Worm (Caenorhabditis elegans) whole organism, young adult: ENCODE results near the gene F13H8.2.

Experiments
- B0336.3 ChIP-seq: fragments of 200-800 bp; sonication (Bioruptor generic); IDR thresholded peaks from 2 replicates; pipeline ENCODE4 v1.3.6; 2022; ENCODE audit warnings: missing genetic modification characterization, missing compliant biosample characterization
- C06A6.2 ChIP-seq: fragments of 200-800 bp; sonication (Bioruptor generic); conservative IDR thresholded peaks from 2 replicates; pipeline ENCODE4 v1.3.6; 2022; ENCODE audit warnings: missing genetic modification characterization, missing compliant biosample characterization
- F23B12.7 ChIP-seq: sonication (generic microtip); optimal IDR thresholded peaks from 2 replicates; lab custom pipeline; 2017; ENCODE audit warnings: missing genetic modification characterization, mild to moderate bottlenecking, missing compliant biosample characterization, antibody characterized with exemption, moderate library complexity; ENCODE audit not compliant: insufficient read depth
- F39B2.1 ChIP-seq: fragments of 200-800 bp; sonication (Bioruptor generic); IDR thresholded peaks from 2 replicates; pipeline ENCODE4 v1.3.6; 2022; ENCODE audit warnings: missing genetic modification reagents, missing genetic modification characterization, missing compliant biosample characterization
- F57C9.4 ChIP-seq: sonication (generic microtip); optimal IDR thresholded peaks from 2 replicates; lab custom pipeline; 2017; ENCODE audit warnings: mild to moderate bottlenecking, missing genetic modification characterization, missing compliant biosample characterization
- K11D2.4 ChIP-seq: fragments of 200-800 bp; sonication (Bioruptor generic); IDR thresholded peaks from 2 replicates; pipeline ENCODE4 v1.3.6; 2022; ENCODE audit warnings: missing genetic modification reagents, missing genetic modification characterization, missing compliant biosample characterization
- Y53F4B.3 ChIP-seq: fragments of 200-800 bp; sonication (Bioruptor generic); IDR thresholded peaks from 2 replicates; pipeline ENCODE4 v1.3.6; 2022; ENCODE audit warnings: missing genetic modification reagents, missing genetic modification characterization, missing compliant biosample characterization
- Y95B8A.8 ChIP-seq: fragments of 200-800 bp; sonication (Bioruptor generic); IDR thresholded peaks from 2 replicates; pipeline ENCODE4 v1.3.6; 2022; ENCODE audit warnings: missing genetic modification reagents, missing genetic modification characterization, missing compliant biosample characterization
- akir-1 ChIP-seq: fragments of 200-800 bp; sonication (Bioruptor generic); optimal IDR thresholded peaks from 2 replicates; lab custom pipeline; 2018; ENCODE audit warnings: mild to moderate bottlenecking, missing genetic modification characterization, moderate library complexity, missing compliant biosample characterization
- attf-3 ChIP-seq: fragments of 200-800 bp; sonication (Bioruptor generic); conservative IDR thresholded peaks from 2 replicates; pipeline ENCODE4 v1.3.6; 2022; ENCODE audit warnings: missing genetic modification reagents, missing genetic modification characterization, missing compliant biosample characterization
- bed-2 ChIP-seq: fragments of 200-800 bp; sonication (Bioruptor generic); IDR thresholded peaks from 2 replicates; pipeline ENCODE4 v1.3.6; 2022; ENCODE audit warnings: missing genetic modification reagents, missing genetic modification characterization, missing compliant biosample characterization
- cebp-1 ChIP-seq, 2 experiments: fragments of 200-800 bp in 1 of 2; sonication (Bioruptor generic) in 1 of 2; sonication (generic microtip) in 1 of 2; IDR thresholded peaks in 1 of 2; optimal IDR thresholded peaks in 1 of 2; 2 replicates each; pipeline versions ENCODE4 v1.3.6 to Lab custom; 2017 to 2022; ENCODE audit warnings: missing compliant biosample characterization in 2 of 2, missing genetic modification characterization in 2 of 2, mild to moderate bottlenecking in 1 of 2, missing genetic modification reagents in 1 of 2, moderate library complexity in 1 of 2
- ceh-100 ChIP-seq: fragments of 200-800 bp; sonication (Bioruptor generic); IDR thresholded peaks from 2 replicates; pipeline ENCODE4 v1.3.6; 2022; ENCODE audit warnings: missing genetic modification reagents, missing genetic modification characterization, missing compliant biosample characterization
- ceh-58 ChIP-seq: fragments of 200-800 bp; sonication (Bioruptor generic); IDR thresholded peaks from 2 replicates; pipeline ENCODE4 v1.3.6; 2022; ENCODE audit warnings: missing genetic modification characterization, missing compliant biosample characterization
- ceh-79 ChIP-seq: sonication (generic microtip); optimal IDR thresholded peaks from 2 replicates; lab custom pipeline; 2017; ENCODE audit warnings: mild to moderate bottlenecking, missing genetic modification characterization, missing compliant biosample characterization
- chd-7 ChIP-seq: sonication (generic microtip); optimal IDR thresholded peaks from 2 replicates; lab custom pipeline; 2016; ENCODE audit warnings: mild to moderate bottlenecking, missing genetic modification characterization, moderate library complexity, missing compliant biosample characterization
- efl-1 ChIP-seq: fragments of 150-350 bp; optimal IDR thresholded peaks from 2 replicates; lab custom pipeline; 2014; ENCODE audit warnings: missing biosample characterization, missing genetic modification reagents, missing genetic modification characterization
- egl-18 ChIP-seq: fragments of 200-800 bp; sonication (Bioruptor generic); IDR thresholded peaks from 2 replicates; pipeline ENCODE4 v1.3.6; 2022; ENCODE audit warnings: missing genetic modification reagents, missing genetic modification characterization, missing compliant biosample characterization
- fkh-3 ChIP-seq: sonication (generic microtip); optimal IDR thresholded peaks from 2 replicates; lab custom pipeline; 2016; ENCODE audit warnings: mild to moderate bottlenecking, missing genetic modification characterization, missing compliant biosample characterization
- gei-17 ChIP-seq: fragments of 200-800 bp; sonication (Bioruptor generic); optimal IDR thresholded peaks from 2 replicates; lab custom pipeline; 2018; ENCODE audit warnings: mild to moderate bottlenecking, missing genetic modification characterization, missing compliant biosample characterization
- hlh-26 ChIP-seq: fragments of 200-800 bp; sonication (Bioruptor generic); conservative IDR thresholded peaks from 2 replicates; pipeline ENCODE4 v1.3.6; 2022; ENCODE audit warnings: missing genetic modification reagents, missing genetic modification characterization, missing compliant biosample characterization
- hmg-1.2 ChIP-seq: fragments of 200-800 bp; sonication (Bioruptor generic); IDR thresholded peaks from 2 replicates; pipeline ENCODE4 v1.3.6; 2022; ENCODE audit warnings: missing genetic modification reagents, missing genetic modification characterization, missing compliant biosample characterization
- hsf-1 ChIP-seq: fragments of 200-800 bp; sonication (Bioruptor generic); IDR thresholded peaks from 2 replicates; pipeline ENCODE4 v1.3.6; 2022; ENCODE audit warnings: missing genetic modification reagents, missing genetic modification characterization, missing compliant biosample characterization
- let-607 ChIP-seq, 2 experiments: fragments of 200-800 bp in 1 of 2; sonication (Bioruptor generic) in 1 of 2; sonication (generic microtip) in 1 of 2; optimal IDR thresholded peaks; 2 replicates each; lab custom pipeline; 2016 to 2018; ENCODE audit warnings: mild to moderate bottlenecking in 2 of 2, missing compliant biosample characterization in 2 of 2, missing genetic modification characterization in 2 of 2, moderate library complexity in 2 of 2, missing genotype in 1 of 2
- lin-26 ChIP-seq: fragments of 200-800 bp; sonication (Bioruptor generic); IDR thresholded peaks from 2 replicates; pipeline ENCODE4 v1.3.6; 2022; ENCODE audit warnings: missing genetic modification reagents, missing genetic modification characterization, missing compliant biosample characterization
- lin-35 ChIP-seq, 3 experiments: fragments of 150-350 bp in 2 of 3; sonication (generic microtip) in 1 of 3; optimal IDR thresholded peaks; 2 replicates each; lab custom pipeline; 2014 to 2018; ENCODE audit warnings: missing biosample characterization in 3 of 3, missing genetic modification characterization in 3 of 3, missing genetic modification reagents in 3 of 3
- lsy-27 ChIP-seq: sonication (generic microtip); optimal IDR thresholded peaks from 2 replicates; lab custom pipeline; 2017; ENCODE audit warnings: missing genetic modification characterization, mild to moderate bottlenecking, missing compliant biosample characterization, antibody characterized with exemption, missing genotype, borderline replicate concordance; ENCODE audit not compliant: insufficient read depth
- madf-8 ChIP-seq: fragments of 200-800 bp; sonication (Bioruptor generic); conservative IDR thresholded peaks from 2 replicates; pipeline ENCODE4 v1.3.6; 2022; ENCODE audit warnings: missing genetic modification reagents, missing genetic modification characterization, missing compliant biosample characterization
- nfya-1 ChIP-seq: sonication (generic microtip); optimal IDR thresholded peaks from 2 replicates; lab custom pipeline; 2017; ENCODE audit warnings: antibody characterized with exemption, missing compliant biosample characterization, missing genetic modification characterization, borderline replicate concordance; ENCODE audit not compliant: insufficient read depth
- nhr-179 ChIP-seq: sonication (generic microtip); optimal IDR thresholded peaks from 2 replicates; lab custom pipeline; 2016; ENCODE audit warnings: mild to moderate bottlenecking, missing genetic modification characterization, missing compliant biosample characterization
- nhr-80 ChIP-seq: sonication (generic microtip); optimal IDR thresholded peaks from 2 replicates; lab custom pipeline; 2016; ENCODE audit warnings: missing genetic modification characterization, missing compliant biosample characterization
- pha-4 ChIP-seq: fragments of 150-350 bp; sonication (generic microtip); optimal IDR thresholded peaks from 2 replicates; lab custom pipeline; 2014; ENCODE audit warnings: missing biosample characterization, missing genetic modification reagents, missing genetic modification characterization
- repo-1 ChIP-seq: sonication (generic microtip); optimal IDR thresholded peaks from 2 replicates; lab custom pipeline; 2017; ENCODE audit warnings: mild to moderate bottlenecking, missing genetic modification characterization, missing compliant biosample characterization
- rpc-1 ChIP-seq, 2 experiments: fragments of 150-350 bp in 1 of 2; sonication (generic microtip) in 1 of 2; optimal IDR thresholded peaks; 2 replicates each; lab custom pipeline; 2014 to 2018; ENCODE audit warnings: missing biosample characterization in 1 of 2, missing genetic modification characterization in 1 of 2, missing genetic modification reagents in 1 of 2, missing genotype in 1 of 2
- sea-2 ChIP-seq: fragments of 200-800 bp; sonication (Bioruptor generic); IDR thresholded peaks from 2 replicates; pipeline ENCODE4 v1.3.6; 2022; ENCODE audit warnings: missing genetic modification characterization, missing compliant biosample characterization
- snpc-1.3 ChIP-seq: sonication (generic microtip); optimal IDR thresholded peaks from 2 replicates; lab custom pipeline; 2017; ENCODE audit warnings: missing genetic modification characterization, mild to moderate bottlenecking, missing compliant biosample characterization, antibody characterized with exemption, moderate library complexity, missing genotype, missing genetic modification reagents; ENCODE audit not compliant: insufficient read depth
- tbp1 ChIP-seq: fragments of 200-800 bp; sonication (Bioruptor generic); optimal IDR thresholded peaks from 2 replicates; lab custom pipeline; 2018; ENCODE audit warnings: mild to moderate bottlenecking, missing genetic modification characterization, missing compliant biosample characterization
- tbx-9 ChIP-seq: sonication (generic microtip); optimal IDR thresholded peaks from 2 replicates; lab custom pipeline; 2016; ENCODE audit warnings: borderline replicate concordance, missing genetic modification characterization, inconsistent platforms, missing compliant biosample characterization
- unc-130 ChIP-seq: sonication (generic microtip); optimal IDR thresholded peaks from 2 replicates; lab custom pipeline; 2016; ENCODE audit warnings: missing genetic modification reagents, missing genetic modification characterization, missing compliant biosample characterization
- zim-3 ChIP-seq: sonication (generic microtip); optimal IDR thresholded peaks from 2 replicates; lab custom pipeline; 2017; ENCODE audit warnings: mild to moderate bottlenecking, missing genetic modification characterization, moderate library complexity, missing compliant biosample characterization
- ztf-22 ChIP-seq: fragments of 200-800 bp; sonication (Bioruptor generic); optimal IDR thresholded peaks from 2 replicates; lab custom pipeline; 2018; ENCODE audit warnings: mild to moderate bottlenecking, missing genetic modification characterization, moderate library complexity, missing compliant biosample characterization
- ztf-25 ChIP-seq: fragments of 200-800 bp; sonication (Bioruptor generic); IDR thresholded peaks from 2 replicates; pipeline ENCODE4 v1.3.6; 2022; ENCODE audit warnings: missing genetic modification reagents, missing genetic modification characterization, missing compliant biosample characterization
- ztf-26 ChIP-seq: sonication (generic microtip); optimal IDR thresholded peaks from 2 replicates; lab custom pipeline; 2017; ENCODE audit warnings: missing genetic modification characterization, missing compliant biosample characterization

F13H8.2 gene

ce11 chrII:6222558-6222957 lies 47.6 kb upstream of the F13H8.2 start, which contains the start of gene C30B5.6 (continued):
- no peak for TF ChIP-seq madf-8

DNA sequence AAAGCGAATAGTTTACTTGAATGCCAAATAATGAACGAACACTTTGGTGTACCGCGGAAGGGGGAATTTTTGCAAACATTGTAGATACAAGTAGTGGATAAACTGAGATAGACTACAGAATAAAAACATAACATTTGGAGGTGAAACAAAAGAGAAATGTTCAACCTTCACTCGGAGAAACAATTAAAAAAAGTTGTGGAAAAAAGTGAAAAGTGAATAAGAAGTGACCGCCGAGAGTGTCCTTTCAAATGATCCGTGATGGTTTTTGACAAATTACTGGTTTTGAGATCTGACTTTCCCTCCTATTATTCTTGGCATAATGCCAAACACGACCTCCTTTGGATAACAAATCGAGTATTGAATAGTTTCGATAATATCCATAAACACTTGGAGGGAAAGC lies 46.4 kb upstream of the F13H8.2 start:
- TF ChIP-seq egl-18 (GFP tag; lab: Robert Waterston, UW): no peak
- no peak for TF ChIP-seq sea-2 (GFP tag; lab: Robert Waterston, UW)
- no peak for TF ChIP-seq gei-17
- TF ChIP-seq F23B12.7 (tag; lab: Kevin White, UChicago): no peak
- TF ChIP-seq hlh-26 (GFP tag; lab: Robert Waterston, UW): no peak
- TF ChIP-seq cebp-1 (GFP tag; IDR thresholded peaks at IDR 0.05; lab: Robert Waterston, UW): no peak
- no peak for TF ChIP-seq cebp-1 (tag; optimal IDR thresholded peaks at IDR 0.05; lab: Kevin White, UChicago)
- TF ChIP-seq snpc-1.3 (tag; lab: Kevin White, UChicago): no peak
- TF ChIP-seq pha-4 (tag; lab: Kevin White, UChicago): no peak
- TF ChIP-seq ztf-26 (tag; lab: Kevin White, UChicago): no peak
- no peak for TF ChIP-seq B0336.3
- no peak for TF ChIP-seq C06A6.2
- no peak for TF ChIP-seq ceh-79 (tag; lab: Kevin White, UChicago)
- no peak for TF ChIP-seq nhr-179
- no peak for TF ChIP-seq Y53F4B.3
- no peak for TF ChIP-seq ceh-100 (GFP tag; lab: Robert Waterston, UW)

DNA sequence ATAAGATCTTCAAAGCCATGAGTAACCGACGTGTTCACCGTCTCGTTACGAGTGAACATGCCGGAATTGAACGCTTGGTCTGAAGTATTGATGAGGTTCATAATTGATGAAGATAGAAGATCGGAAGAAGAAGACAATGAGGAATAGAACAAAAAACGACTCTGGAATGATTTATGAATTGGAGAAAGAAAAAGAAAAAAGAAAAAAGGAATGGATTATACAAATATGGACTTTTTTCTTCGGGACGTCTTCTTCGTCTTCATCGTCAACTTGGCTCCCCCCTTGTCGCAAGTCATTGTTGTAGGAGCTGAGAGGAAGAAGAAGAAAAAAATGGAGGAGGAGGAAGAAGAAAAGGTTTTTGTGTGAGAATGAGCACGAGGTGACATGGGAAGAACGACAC lies 43.2 kb upstream of the F13H8.2 start, which contains the start of gene srsy-2:
srsy-2 (minus strand) TSS at position 101 of the 400 bp plus-strand sequence.
- TF ChIP-seq F57C9.4 (tag; lab: Kevin White, UChicago) (no peak), ceh-79 (tag; lab: Kevin White, UChicago) (no peak), repo-1 (tag; lab: Kevin White, UChicago) (no peak), hsf-1 (no peak), let-607 (tag; optimal IDR thresholded peaks at IDR 0.05; lab: Kevin White, UChicago) (no peak), lsy-27 (tag; lab: Kevin White, UChicago) (no peak), tbx-9 (tag; lab: Kevin White, UChicago) (no peak), K11D2.4 (GFP tag; lab: Robert Waterston, UW) (no peak), attf-3 (GFP tag; lab: Robert Waterston, UW) (no peak)

- no peak for TF ChIP-seq ceh-58 (GFP tag; lab: Robert Waterston, UW)
- TF ChIP-seq sea-2 (GFP tag; lab: Robert Waterston, UW): no peak
- no peak for TF ChIP-seq hmg-1.2 (GFP tag; lab: Robert Waterston, UW)
- TF ChIP-seq chd-7: no peak
- no peak for TF ChIP-seq Y95B8A.8
- no peak for TF ChIP-seq unc-130 (GFP tag; lab: Kevin White, UChicago)
- no peak for TF ChIP-seq rpc-1 (optimal IDR thresholded peaks at IDR 0.05; lab: Kevin White, UChicago)
- TF ChIP-seq rpc-1 (tag; optimal IDR thresholded peaks at IDR 0.05; lab: Kevin White, UChicago): no peak
- no peak for TF ChIP-seq ztf-22
- no peak for TF ChIP-seq fkh-3
- no peak for TF ChIP-seq F39B2.1 (GFP tag; lab: Robert Waterston, UW)
- no peak for TF ChIP-seq ztf-25 (GFP tag; lab: Robert Waterston, UW)
- no peak for TF ChIP-seq lin-26 (GFP tag; lab: Robert Waterston, UW)
- no peak for TF ChIP-seq bed-2 (GFP tag; lab: Robert Waterston, UW)
- no peak for TF ChIP-seq akir-1 (GFP tag; lab: Kevin White, UChicago)
- no peak for TF ChIP-seq nhr-80 (tag; lab: Kevin White, UChicago)
- TF ChIP-seq lin-35 (GFP tag; optimal IDR thresholded peaks at IDR 0.05; lab: Kevin White, UChicago): no peak
- TF ChIP-seq zim-3: no peak
- TF ChIP-seq efl-1 (GFP tag; lab: Kevin White, UChicago): no peak
- TF ChIP-seq nfya-1 (tag; lab: Kevin White, UChicago): no peak
- TF ChIP-seq tbp1 (GFP tag; lab: Kevin White, UChicago): no peak
- TF ChIP-seq, all 124 proteins: peak for 0
Observed at ce11 chrII:6230116-6230515, 40.0 kb upstream of the F13H8.2 start.
